Fruit fly (Drosophila melanogaster) whole organism, pupa: Measurements from ENCODE around the gene Rab10.
"Not testable (repeated sequence)": the region's sequence is repeated elsewhere in the genome, so short reads cannot be mapped to it uniquely, and the experiment has no call there.

Experiments used
- CG15710 ChIP-seq: fragments of 200-800 bp; sonication (Bioruptor generic); optimal IDR thresholded peaks from 2 replicates; lab custom pipeline; 2018; ENCODE audit warnings: missing biosample characterization, mild to moderate bottlenecking, missing genetic modification characterization, moderate library complexity
- EcR ChIP-seq: fragments of 200-800 bp; sonication (Bioruptor generic); optimal IDR thresholded peaks from 3 replicates; lab custom pipeline; 2019; ENCODE audit warnings: missing biosample characterization, missing genetic modification characterization, mild to moderate bottlenecking, moderate library complexity, missing genetic modification reagents
- rn ChIP-seq: fragments of 200-800 bp; sonication (Bioruptor generic); IDR thresholded peaks from 2 replicates; pipeline ENCODE4 v1.3.6; 2022; ENCODE audit warnings: missing biosample characterization, missing genetic modification characterization

dm6 chrX:20201833-20202232 is 49.3 kb upstream of the Rab10 start, which contains the start of gene SdicA:
- TF ChIP-seq EcR (GFP tag; lab: Kevin White, UChicago); CG15710 (tag; lab: Kevin White, UChicago); rn (GFP tag; lab: Robert Waterston, UW): not testable (repeated sequence)
